Fruit fly (Drosophila melanogaster) whole organism, embryonic: ENCODE data around the gene CG4338.

Source experiments
- Ada2b ChIP-seq: fragments of 200-800 bp; sonication (Bioruptor generic); IDR thresholded peaks from 2 replicates; pipeline ENCODE4 v1.3.6; 2022; ENCODE audit warnings: missing biosample characterization, missing genetic modification characterization
- Adf1 ChIP-seq: fragments of 200-800 bp; sonication (Bioruptor generic); IDR thresholded peaks from 2 replicates; pipeline ENCODE4 v1.3.6; 2022; ENCODE audit warnings: missing biosample characterization, missing genetic modification characterization
- CG10147 ChIP-seq: fragments of 200-800 bp; sonication (Bioruptor generic); optimal IDR thresholded peaks from 2 replicates; lab custom pipeline; 2019; ENCODE audit warnings: missing biosample characterization, mild to moderate bottlenecking, missing genetic modification characterization, moderate library complexity
- CG10267 ChIP-seq: fragments of 200-800 bp; sonication (Bioruptor generic); optimal IDR thresholded peaks from 2 replicates; lab custom pipeline; 2018; ENCODE audit warnings: missing biosample characterization, mild to moderate bottlenecking, missing genetic modification characterization, moderate library complexity
- CG10462 ChIP-seq: fragments of 200-800 bp; sonication (Bioruptor generic); optimal IDR thresholded peaks from 2 replicates; lab custom pipeline; 2016; ENCODE audit warnings: missing biosample characterization, missing genetic modification characterization
- CG11456 ChIP-seq: fragments of 200-800 bp; sonication (Bioruptor generic); IDR thresholded peaks from 3 replicates; pipeline ENCODE4 v1.3.6; 2022; ENCODE audit warnings: missing biosample characterization, missing genetic modification characterization
- CG12236 ChIP-seq: fragments of 200-800 bp; sonication (Bioruptor generic); optimal IDR thresholded peaks from 2 replicates; lab custom pipeline; 2016; ENCODE audit warnings: missing biosample characterization, missing genetic modification characterization
- CG12391 ChIP-seq: fragments of 200-800 bp; sonication (Bioruptor generic); optimal IDR thresholded peaks from 3 replicates; lab custom pipeline; 2018; ENCODE audit warnings: missing biosample characterization, mild to moderate bottlenecking, missing genetic modification characterization, moderate library complexity
- CG14965 ChIP-seq: fragments of 200-800 bp; sonication (Bioruptor generic); optimal IDR thresholded peaks from 2 replicates; lab custom pipeline; 2016; ENCODE audit warnings: missing biosample characterization, missing genetic modification characterization, borderline replicate concordance
- CG16863 ChIP-seq: fragments of 200-800 bp; sonication (Bioruptor generic); optimal IDR thresholded peaks from 3 replicates; lab custom pipeline; 2016; ENCODE audit warnings: missing biosample characterization, missing genetic modification characterization
- CG2116 ChIP-seq: fragments of 200-800 bp; sonication (Bioruptor generic); optimal IDR thresholded peaks from 3 replicates; lab custom pipeline; 2018; ENCODE audit warnings: missing biosample characterization, mild to moderate bottlenecking, missing genetic modification characterization
- CG31388 ChIP-seq: fragments of 200-800 bp; sonication (Bioruptor generic); optimal IDR thresholded peaks from 2 replicates; lab custom pipeline; 2016; ENCODE audit warnings: missing biosample characterization, missing genetic modification characterization
- CG3281 ChIP-seq: fragments of 200-800 bp; sonication (Bioruptor generic); optimal IDR thresholded peaks from 3 replicates; lab custom pipeline; 2017; ENCODE audit warnings: missing biosample characterization, mild to moderate bottlenecking, missing genetic modification characterization
- CG34422 ChIP-seq: fragments of 200-800 bp; sonication (Bioruptor generic); IDR thresholded peaks from 3 replicates; pipeline ENCODE4 v1.3.6; 2022; ENCODE audit warnings: missing biosample characterization, missing genetic modification characterization
- CG4360 ChIP-seq: fragments of 200-800 bp; sonication (Bioruptor generic); IDR thresholded peaks from 2 replicates; pipeline ENCODE4 v1.3.6; 2022; ENCODE audit warnings: missing biosample characterization, missing genetic modification characterization
- CG7745 ChIP-seq: fragments of 200-800 bp; sonication (Bioruptor generic); optimal IDR thresholded peaks from 2 replicates; lab custom pipeline; 2018; ENCODE audit warnings: missing biosample characterization, mild to moderate bottlenecking, missing genetic modification characterization, moderate library complexity
- CG8359 ChIP-seq: fragments of 200-800 bp; sonication (Bioruptor generic); optimal IDR thresholded peaks from 2 replicates; lab custom pipeline; 2017; ENCODE audit warnings: missing biosample characterization, mild to moderate bottlenecking, missing genetic modification characterization, borderline replicate concordance
- CG8944 ChIP-seq: fragments of 200-800 bp; sonication (Bioruptor generic); optimal IDR thresholded peaks from 3 replicates; lab custom pipeline; 2016; ENCODE audit warnings: missing biosample characterization, missing genetic modification characterization
- CHES-1-like ChIP-seq: fragments of 200-800 bp; sonication (Bioruptor generic); optimal IDR thresholded peaks from 2 replicates; lab custom pipeline; 2016; ENCODE audit warnings: missing biosample characterization, missing genetic modification characterization
- D ChIP-seq, 2 experiments: fragments of 200-800 bp in 1 of 2; fragments of >200 bp in 1 of 2; sonication (Bioruptor generic) in 1 of 2; optimal IDR thresholded peaks; 2 replicates in 1 of 2; 3 replicates in 1 of 2; lab custom pipeline; 2017; ENCODE audit warnings: mild to moderate bottlenecking in 1 of 2, missing biosample characterization in 1 of 2, missing genetic modification characterization in 1 of 2, missing genetic modification reagents in 1 of 2
- Dek ChIP-seq: fragments of 200-800 bp; sonication (Bioruptor generic); optimal IDR thresholded peaks from 3 replicates; lab custom pipeline; 2019; ENCODE audit warnings: missing biosample characterization, mild to moderate bottlenecking, missing genetic modification characterization, moderate library complexity
- Dp ChIP-seq: fragments of 200-800 bp; sonication (Bioruptor generic); optimal IDR thresholded peaks from 2 replicates; lab custom pipeline; 2018; ENCODE audit warnings: missing biosample characterization, mild to moderate bottlenecking, missing genetic modification characterization, moderate library complexity
- Eip74EF ChIP-seq, 2 experiments: fragments of 200-800 bp in 1 of 2; fragments of >200 bp in 1 of 2; sonication (Bioruptor generic) in 1 of 2; optimal IDR thresholded peaks; 2 replicates each; lab custom pipeline; 2017 to 2019; ENCODE audit warnings: missing biosample characterization in 2 of 2, missing genetic modification characterization in 2 of 2, mild to moderate bottlenecking in 1 of 2, moderate library complexity in 1 of 2
- Gug ChIP-seq: fragments of 200-800 bp; sonication (Bioruptor generic); IDR thresholded peaks from 4 replicates; pipeline ENCODE4 v1.3.6; 2022; ENCODE audit warnings: missing biosample characterization, missing genetic modification characterization
- Hr78 ChIP-seq, 2 experiments: fragments of 200-800 bp in 1 of 2; fragments of >200 bp in 1 of 2; sonication (Bioruptor generic) in 1 of 2; optimal IDR thresholded peaks; 2 replicates each; lab custom pipeline; 2017 to 2019; ENCODE audit warnings: missing biosample characterization in 2 of 2, missing genetic modification characterization in 2 of 2, mild to moderate bottlenecking in 1 of 2, moderate library complexity in 1 of 2
- MESR4 ChIP-seq: fragments of 200-800 bp; sonication (Bioruptor generic); optimal IDR thresholded peaks from 2 replicates; lab custom pipeline; 2018; ENCODE audit warnings: missing biosample characterization, mild to moderate bottlenecking, missing genetic modification characterization, moderate library complexity
- Myb ChIP-seq: fragments of 200-800 bp; sonication (Bioruptor generic); optimal IDR thresholded peaks from 2 replicates; lab custom pipeline; 2016; ENCODE audit warnings: missing biosample characterization, missing genetic modification characterization
- Opbp ChIP-seq: fragments of 200-800 bp; sonication (Bioruptor generic); IDR thresholded peaks from 3 replicates; pipeline ENCODE4 v1.3.6; 2022; ENCODE audit warnings: missing biosample characterization, missing genetic modification characterization; ENCODE audit not compliant: partially characterized antibody
- Six4 ChIP-seq: fragments of 200-800 bp; sonication (Bioruptor generic); optimal IDR thresholded peaks from 2 replicates; lab custom pipeline; 2016; ENCODE audit warnings: missing biosample characterization, missing genetic modification characterization
- Ssrp ChIP-seq: fragments of 200-800 bp; sonication (Bioruptor generic); optimal IDR thresholded peaks from 2 replicates; lab custom pipeline; 2018; ENCODE audit warnings: missing biosample characterization, mild to moderate bottlenecking, missing genetic modification characterization, moderate library complexity
- abd-A ChIP-seq: fragments of 200-800 bp; sonication (Bioruptor generic); optimal IDR thresholded peaks from 3 replicates; lab custom pipeline; 2019; ENCODE audit warnings: missing biosample characterization, mild to moderate bottlenecking, missing genetic modification characterization, moderate library complexity
- ara ChIP-seq: fragments of 200-800 bp; sonication (Bioruptor generic); IDR thresholded peaks from 2 replicates; pipeline ENCODE4 v1.3.6; 2022; ENCODE audit warnings: missing biosample characterization, missing genetic modification characterization
- dysf ChIP-seq: fragments of 200-800 bp; sonication (Bioruptor generic); IDR thresholded peaks from 3 replicates; pipeline ENCODE4 v1.3.6; 2022; ENCODE audit warnings: missing biosample characterization, missing genetic modification characterization
- ftz-f1 ChIP-seq: fragments of 200-800 bp; sonication (Bioruptor generic); optimal IDR thresholded peaks from 2 replicates; lab custom pipeline; 2016; ENCODE audit warnings: missing biosample characterization, missing genetic modification characterization
- gfzf ChIP-seq: fragments of 200-800 bp; sonication (Bioruptor generic); optimal IDR thresholded peaks from 2 replicates; lab custom pipeline; 2016; ENCODE audit warnings: missing biosample characterization, mild to moderate bottlenecking, missing genetic modification characterization, moderate library complexity
- jing ChIP-seq: fragments of 200-800 bp; sonication (Bioruptor generic); optimal IDR thresholded peaks from 2 replicates; lab custom pipeline; 2018; ENCODE audit warnings: missing biosample characterization, mild to moderate bottlenecking, missing genetic modification characterization
- lov ChIP-seq, 2 experiments: fragments of 200-800 bp in 1 of 2; fragments of >200 bp in 1 of 2; sonication (Bioruptor generic) in 1 of 2; IDR thresholded peaks in 1 of 2; optimal IDR thresholded peaks in 1 of 2; 2 replicates in 1 of 2; 3 replicates in 1 of 2; pipeline versions ENCODE4 v1.3.6 to Lab custom; 2017 to 2022; ENCODE audit warnings: missing biosample characterization in 1 of 2, missing genetic modification characterization in 1 of 2
- pros ChIP-seq: fragments of 200-800 bp; sonication (Bioruptor generic); optimal IDR thresholded peaks from 3 replicates; lab custom pipeline; 2019; ENCODE audit warnings: missing biosample characterization, mild to moderate bottlenecking, missing genetic modification characterization, moderate library complexity
- pzg ChIP-seq: fragments of 200-800 bp; sonication (Bioruptor generic); optimal IDR thresholded peaks from 3 replicates; lab custom pipeline; 2018; ENCODE audit warnings: missing biosample characterization, mild to moderate bottlenecking, missing genetic modification characterization, moderate library complexity
- sob ChIP-seq: fragments of 200-800 bp; sonication (Bioruptor generic); IDR thresholded peaks from 2 replicates; pipeline ENCODE4 v1.3.6; 2022; ENCODE audit warnings: missing biosample characterization, missing genetic modification characterization
- stc ChIP-seq: fragments of 200-800 bp; sonication (Bioruptor generic); IDR thresholded peaks from 2 replicates; pipeline ENCODE4 v1.3.6; 2022; ENCODE audit warnings: missing biosample characterization, missing genetic modification characterization
- sug ChIP-seq: fragments of 200-800 bp; optimal IDR thresholded peaks from 2 replicates; lab custom pipeline; 2019; ENCODE audit warnings: missing biosample characterization, mild to moderate bottlenecking, missing genetic modification characterization, moderate library complexity
- tll ChIP-seq, 2 experiments: fragments of 200-800 bp in 1 of 2; fragments of >200 bp in 1 of 2; sonication (Bioruptor generic) in 1 of 2; optimal IDR thresholded peaks; 2 replicates each; lab custom pipeline; 2017 to 2019; ENCODE audit warnings: missing biosample characterization in 2 of 2, missing genetic modification characterization in 2 of 2, mild to moderate bottlenecking in 1 of 2, moderate library complexity in 1 of 2
- toy ChIP-seq: fragments of 200-800 bp; sonication (Bioruptor generic); IDR thresholded peaks from 2 replicates; pipeline ENCODE4 v1.3.6; 2022; ENCODE audit warnings: missing biosample characterization, missing genetic modification characterization
- twi ChIP-seq: fragments of 200-800 bp; optimal IDR thresholded peaks from 2 replicates; lab custom pipeline; 2019; ENCODE audit warnings: missing biosample characterization, mild to moderate bottlenecking, missing genetic modification characterization, moderate library complexity
- tx ChIP-seq: fragments of 200-800 bp; sonication (Bioruptor generic); optimal IDR thresholded peaks from 2 replicates; lab custom pipeline; 2016; ENCODE audit warnings: missing biosample characterization, missing genetic modification characterization
- wor ChIP-seq: fragments of 200-800 bp; sonication (Bioruptor generic); IDR thresholded peaks from 2 replicates; pipeline ENCODE4 v1.3.6; 2022; ENCODE audit warnings: missing biosample characterization, missing genetic modification characterization
- zen2 ChIP-seq: fragments of 200-800 bp; sonication (Bioruptor generic); IDR thresholded peaks from 3 replicates; pipeline ENCODE4 v1.3.6; 2022; ENCODE audit warnings: missing biosample characterization, missing genetic modification characterization; ENCODE audit not compliant: partially characterized antibody

The CG4338 gene

DNA sequence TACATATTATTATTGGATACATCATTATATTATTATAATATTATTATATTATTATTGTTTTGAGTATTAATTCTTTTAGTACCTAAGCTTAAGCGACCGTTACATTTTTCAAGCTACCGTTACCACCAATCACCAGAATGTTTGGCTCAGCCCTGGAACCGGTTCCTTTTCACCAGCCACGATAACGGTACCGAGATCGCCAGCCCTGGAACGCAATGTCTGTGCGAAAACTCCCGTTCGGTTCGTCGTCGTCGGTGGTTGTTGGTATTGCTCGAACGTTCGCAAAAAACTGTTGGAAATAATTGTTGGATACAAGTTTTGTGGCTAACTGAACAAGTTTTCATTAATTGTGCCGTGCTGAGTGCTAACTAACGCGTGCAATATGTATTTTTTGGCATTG, 25.6 kb upstream of the CG4338 start, which contains the start of gene CG42404 (continued):
- TF ChIP-seq Opbp (peak; percentile 34; the same call in 2 of the 3 replicates), zen2 (no peak), Ssrp (no peak), CG34422 (GFP tag; lab: Robert Waterston, UW) (no peak), Myb (peak; percentile 95), CG7745 (tag; lab: Kevin White, UChicago) (no peak), CG10267 (peak; percentile 5), Dp (GFP tag; lab: Kevin White, UChicago) (peak; percentile 6), stc (GFP tag; lab: Robert Waterston, UW) (no peak), CG12391 (tag; lab: Kevin White, UChicago) (peak; percentile 21), Hr78 (GFP tag; optimal IDR thresholded peaks at IDR 0.05; lab: Kevin White, UChicago) (no peak), MESR4 (GFP tag; lab: Kevin White, UChicago) (peak; percentile 7), CG8359 (GFP tag; lab: Kevin White, UChicago) (no peak), D (optimal IDR thresholded peaks at IDR 0.05; lab: Kevin White, UChicago) (peak; percentile 45), D (GFP tag; optimal IDR thresholded peaks at IDR 0.05; lab: Kevin White, UChicago) (no peak), CG12236 (no peak), CG10462 (GFP tag; lab: Kevin White, UChicago) (peak; percentile 68), jing (GFP tag; lab: Kevin White, UChicago) (no peak), CG2116 (GFP tag; lab: Kevin White, UChicago) (peak; percentile 15), pzg (GFP tag; lab: Kevin White, UChicago) (peak; percentile 51), abd-A (tag; lab: Kevin White, UChicago) (no peak), CG10147 (GFP tag; lab: Kevin White, UChicago) (no peak)

DNA sequence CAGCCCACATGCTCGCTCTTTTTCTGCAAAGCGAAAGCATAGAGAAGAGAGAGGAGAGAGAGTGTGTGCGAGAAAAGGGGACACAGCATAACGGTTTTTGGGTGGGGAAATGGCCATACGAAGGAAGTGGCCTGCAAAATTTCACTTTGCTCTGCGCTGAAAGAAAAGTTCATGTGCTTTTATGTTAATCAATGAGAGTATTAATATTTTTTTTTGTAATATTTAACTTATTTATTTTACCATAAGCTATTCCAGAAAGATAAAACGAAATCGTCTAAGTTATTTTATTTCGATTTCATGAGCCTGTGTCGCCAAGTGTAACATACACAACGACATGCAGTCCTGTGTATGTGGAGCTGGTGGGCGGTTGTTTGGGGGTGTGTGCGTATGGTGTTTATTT, 24.9 kb upstream of the CG4338 start:
- TF ChIP-seq CG14965 (GFP tag; lab: Kevin White, UChicago) (no peak), CG31388 (GFP tag; lab: Kevin White, UChicago) (no peak), Gug (GFP tag; lab: Robert Waterston, UW) (peak; percentile 67), Eip74EF (GFP tag; optimal IDR thresholded peaks at IDR 0.05; lab: Kevin White, UChicago) (no peak), jing (GFP tag; lab: Kevin White, UChicago) (no peak), tx (GFP tag; lab: Kevin White, UChicago) (no peak), wor (GFP tag; lab: Robert Waterston, UW) (peak; percentile 44; the same call in 1 of the 2 replicates), tll (GFP tag; optimal IDR thresholded peaks at IDR 0.05; lab: Kevin White, UChicago) (no peak), CG16863 (no peak), pros (GFP tag; lab: Kevin White, UChicago) (no peak), CG4360 (peak; percentile 35; the same call in 1 of the 2 replicates), Ada2b (GFP tag; lab: Robert Waterston, UW) (peak; percentile 74), lov (optimal IDR thresholded peaks at IDR 0.05; lab: Kevin White, UChicago) (no peak), lov (GFP tag; IDR thresholded peaks at IDR 0.05; lab: Robert Waterston, UW) (no peak), Adf1 (GFP tag; lab: Robert Waterston, UW) (peak; percentile 59; the same call in 1 of the 2 replicates), ara (GFP tag; lab: Robert Waterston, UW) (peak; percentile 52), dysf (GFP tag; lab: Robert Waterston, UW) (peak; percentile 82), CHES-1-like (GFP tag; lab: Kevin White, UChicago) (no peak), CG8944 (GFP tag; lab: Kevin White, UChicago) (no peak), sob (peak; percentile 79), CG11456 (GFP tag; lab: Robert Waterston, UW) (peak; percentile 68; the same call in 1 of the 3 replicates), ftz-f1 (GFP tag; lab: Kevin White, UChicago) (no peak), Dp (GFP tag; lab: Kevin White, UChicago) (no peak), Six4 (GFP tag; lab: Kevin White, UChicago) (no peak), CG3281 (GFP tag; lab: Kevin White, UChicago) (no peak), gfzf (GFP tag; lab: Kevin White, UChicago) (no peak), sug (tag; lab: Kevin White, UChicago) (no peak), toy (GFP tag; lab: Robert Waterston, UW) (0 out of 2 replicates have a peak, but pooled peaks have one; percentile 28), Dek (peak; percentile 74), pzg (GFP tag; lab: Kevin White, UChicago) (no peak), twi (no peak)
